Fruit fly (Drosophila melanogaster) whole organism, embryonic: ENCODE measurements around the gene CG14442.

ENCODE experiments used
- BtbVII ChIP-seq: fragments of 200-800 bp; sonication (Bioruptor generic); optimal IDR thresholded peaks from 3 replicates; lab custom pipeline; 2017; ENCODE audit warnings: missing biosample characterization, mild to moderate bottlenecking, missing genetic modification characterization
- C15 ChIP-seq: fragments of 200-800 bp; sonication (Bioruptor generic); IDR thresholded peaks from 3 replicates; pipeline ENCODE4 v1.3.6; 2022; ENCODE audit warnings: missing biosample characterization, missing genetic modification characterization
- CG11085 ChIP-seq: fragments of 200-800 bp; sonication (Bioruptor generic); IDR thresholded peaks from 2 replicates; pipeline ENCODE4 v1.3.6; 2022; ENCODE audit warnings: missing biosample characterization, missing genetic modification characterization
- CG11560 ChIP-seq: fragments of 200-800 bp; sonication (Bioruptor generic); IDR thresholded peaks from 3 replicates; pipeline ENCODE4 v1.3.6; 2022; ENCODE audit warnings: missing biosample characterization, missing genetic modification characterization
- CG11723 ChIP-seq: fragments of 200-800 bp; sonication (Bioruptor generic); optimal IDR thresholded peaks from 2 replicates; lab custom pipeline; 2017; ENCODE audit warnings: missing biosample characterization, mild to moderate bottlenecking, missing genetic modification characterization
- CG12299 ChIP-seq: fragments of 200-800 bp; sonication (Bioruptor generic); optimal IDR thresholded peaks from 2 replicates; lab custom pipeline; 2018; ENCODE audit warnings: missing biosample characterization, mild to moderate bottlenecking, missing genetic modification characterization
- CG13775 ChIP-seq: fragments of 200-800 bp; sonication (Bioruptor generic); optimal IDR thresholded peaks from 3 replicates; lab custom pipeline; 2017; ENCODE audit warnings: missing biosample characterization, mild to moderate bottlenecking, missing genetic modification characterization
- CG14667 ChIP-seq: fragments of 200-800 bp; sonication (Bioruptor generic); IDR thresholded peaks from 2 replicates; pipeline ENCODE4 v1.3.6; 2022; ENCODE audit warnings: missing biosample characterization, missing genetic modification characterization
- CG15601 ChIP-seq: fragments of 200-800 bp; sonication (Bioruptor generic); optimal IDR thresholded peaks from 3 replicates; lab custom pipeline; 2019; ENCODE audit warnings: missing biosample characterization, mild to moderate bottlenecking, missing genetic modification characterization, moderate library complexity
- CG15696 ChIP-seq: fragments of 200-800 bp; sonication (Bioruptor generic); optimal IDR thresholded peaks from 2 replicates; lab custom pipeline; 2019; ENCODE audit warnings: missing biosample characterization, mild to moderate bottlenecking, missing genetic modification characterization, moderate library complexity
- CG3407 ChIP-seq: fragments of 200-800 bp; sonication (Bioruptor generic); optimal IDR thresholded peaks from 2 replicates; lab custom pipeline; 2018; ENCODE audit warnings: missing biosample characterization, mild to moderate bottlenecking, missing genetic modification characterization
- CG3995 ChIP-seq: fragments of 200-800 bp; sonication (Bioruptor generic); optimal IDR thresholded peaks from 3 replicates; lab custom pipeline; 2016; ENCODE audit warnings: missing biosample characterization, missing genetic modification characterization
- CG5245 ChIP-seq: fragments of 200-800 bp; sonication (Bioruptor generic); optimal IDR thresholded peaks from 3 replicates; lab custom pipeline; 2016; ENCODE audit warnings: missing biosample characterization, missing genetic modification characterization
- CG6254 ChIP-seq: fragments of 200-800 bp; sonication (Bioruptor generic); optimal IDR thresholded peaks from 3 replicates; lab custom pipeline; 2017; ENCODE audit warnings: mild to moderate bottlenecking, missing biosample characterization, missing genetic modification reagents, missing genetic modification characterization
- CG7357 ChIP-seq: fragments of 200-800 bp; sonication (Bioruptor generic); IDR thresholded peaks from 3 replicates; pipeline ENCODE4 v1.3.6; 2022; ENCODE audit warnings: missing biosample characterization, missing genetic modification characterization
- CG8281 ChIP-seq: fragments of 200-800 bp; sonication (Bioruptor generic); optimal IDR thresholded peaks from 2 replicates; lab custom pipeline; 2018; ENCODE audit warnings: missing biosample characterization, mild to moderate bottlenecking, missing genetic modification characterization, moderate library complexity
- CG8924 ChIP-seq: fragments of 200-800 bp; optimal IDR thresholded peaks from 3 replicates; lab custom pipeline; 2019; ENCODE audit warnings: missing biosample characterization, mild to moderate bottlenecking, missing genetic modification characterization, moderate library complexity
- Dbx ChIP-seq: fragments of 200-800 bp; sonication (Bioruptor generic); IDR thresholded peaks from 3 replicates; pipeline ENCODE4 v1.3.6; 2022; ENCODE audit warnings: missing biosample characterization, missing genetic modification characterization
- Dfd ChIP-seq, 2 experiments: fragments of >200 bp; optimal IDR thresholded peaks; 2 replicates each; lab custom pipeline; 2017; ENCODE audit warnings: missing biosample characterization in 2 of 2, missing genetic modification characterization in 2 of 2
- Dip3 ChIP-seq: fragments of 200-800 bp; sonication (Bioruptor generic); optimal IDR thresholded peaks from 3 replicates; lab custom pipeline; 2016; ENCODE audit warnings: missing biosample characterization, missing genetic modification characterization
- Dref ChIP-seq: fragments of 200-800 bp; sonication (Bioruptor generic); IDR thresholded peaks from 2 replicates; pipeline ENCODE4 v1.3.6; 2022; ENCODE audit warnings: missing biosample characterization, missing genetic modification characterization
- E2f2 ChIP-seq: fragments of 200-800 bp; sonication (Bioruptor generic); IDR thresholded peaks from 2 replicates; pipeline ENCODE4 v1.3.6; 2022; ENCODE audit warnings: missing biosample characterization, missing genetic modification characterization
- Hand ChIP-seq: fragments of 200-800 bp; sonication (Bioruptor generic); optimal IDR thresholded peaks from 2 replicates; lab custom pipeline; 2017; ENCODE audit warnings: mild to moderate bottlenecking, missing biosample characterization, missing genetic modification reagents, missing genetic modification characterization
- HmgD ChIP-seq: fragments of 200-800 bp; sonication (Bioruptor generic); optimal IDR thresholded peaks from 3 replicates; lab custom pipeline; 2016; ENCODE audit warnings: missing biosample characterization, missing genetic modification characterization
- Hr39 ChIP-seq: fragments of >200 bp; optimal IDR thresholded peaks from 2 replicates; lab custom pipeline; 2017
- Hr51 ChIP-seq, 2 experiments: fragments of 200-800 bp; sonication (Bioruptor generic); optimal IDR thresholded peaks; 2 replicates in 1 of 2; 3 replicates in 1 of 2; lab custom pipeline; 2016 to 2018; ENCODE audit warnings: missing biosample characterization in 2 of 2, missing genetic modification characterization in 2 of 2, mild to moderate bottlenecking in 1 of 2, moderate library complexity in 1 of 2
- Max ChIP-seq: fragments of 200-800 bp; sonication (Bioruptor generic); optimal IDR thresholded peaks from 2 replicates; lab custom pipeline; 2016; ENCODE audit warnings: missing biosample characterization, mild to moderate bottlenecking, missing genetic modification characterization
- NK7.1 ChIP-seq: fragments of 200-800 bp; sonication (Bioruptor generic); optimal IDR thresholded peaks from 3 replicates; lab custom pipeline; 2016; ENCODE audit warnings: missing biosample characterization, missing genetic modification characterization
- al ChIP-seq: fragments of 200-800 bp; sonication (Bioruptor generic); IDR thresholded peaks from 2 replicates; pipeline ENCODE4 v1.3.6; 2022; ENCODE audit warnings: missing biosample characterization, missing genetic modification characterization
- ase ChIP-seq: fragments of 200-800 bp; sonication (Bioruptor generic); IDR thresholded peaks from 3 replicates; pipeline ENCODE4 v1.3.6; 2022; ENCODE audit warnings: missing biosample characterization, missing genetic modification characterization
- bigmax ChIP-seq: fragments of 200-800 bp; sonication (Bioruptor generic); optimal IDR thresholded peaks from 2 replicates; lab custom pipeline; 2018; ENCODE audit warnings: missing biosample characterization, mild to moderate bottlenecking, missing genetic modification characterization
- crol ChIP-seq: fragments of 200-800 bp; sonication (Bioruptor generic); IDR thresholded peaks from 2 replicates; pipeline ENCODE4 v1.3.6; 2022; ENCODE audit warnings: missing biosample characterization, missing genetic modification characterization
- dimm ChIP-seq: fragments of 200-800 bp; sonication (Bioruptor generic); IDR thresholded peaks from 2 replicates; pipeline ENCODE4 v1.3.6; 2022; ENCODE audit warnings: missing biosample characterization, missing genetic modification characterization
- dpn ChIP-seq, 2 experiments: fragments of 200-800 bp; sonication (Bioruptor generic); optimal IDR thresholded peaks; 3 replicates each; lab custom pipeline; 2016; ENCODE audit warnings: missing biosample characterization in 2 of 2, missing genetic modification characterization in 2 of 2
- en ChIP-seq: fragments of 200-800 bp; sonication (Bioruptor generic); optimal IDR thresholded peaks from 2 replicates; lab custom pipeline; 2016; ENCODE audit warnings: missing biosample characterization, missing genetic modification characterization
- fd64A ChIP-seq: fragments of 200-800 bp; sonication (Bioruptor generic); optimal IDR thresholded peaks from 3 replicates; lab custom pipeline; 2018; ENCODE audit warnings: missing biosample characterization, mild to moderate bottlenecking, missing genetic modification characterization
- fu2 ChIP-seq: fragments of 200-800 bp; sonication (Bioruptor generic); optimal IDR thresholded peaks from 2 replicates; lab custom pipeline; 2016; ENCODE audit warnings: missing biosample characterization, missing genetic modification characterization
- gsb ChIP-seq: fragments of 200-800 bp; sonication (Bioruptor generic); IDR thresholded peaks from 2 replicates; pipeline ENCODE4 v1.3.6; 2022; ENCODE audit warnings: missing biosample characterization, missing genetic modification characterization
- kni ChIP-seq: fragments of 200-800 bp; sonication (Bioruptor generic); optimal IDR thresholded peaks from 3 replicates; lab custom pipeline; 2017; ENCODE audit warnings: mild to moderate bottlenecking, missing biosample characterization, missing genetic modification reagents, missing genetic modification characterization
- lab ChIP-seq: fragments of 200-800 bp; sonication (Bioruptor generic); optimal IDR thresholded peaks from 3 replicates; lab custom pipeline; 2017; ENCODE audit warnings: missing biosample characterization, missing genetic modification characterization, mild to moderate bottlenecking, moderate library complexity, missing genetic modification reagents
- luna ChIP-seq: fragments of 200-800 bp; sonication (Bioruptor generic); optimal IDR thresholded peaks from 2 replicates; lab custom pipeline; 2016; ENCODE audit warnings: missing biosample characterization, missing genetic modification characterization
- nerfin-2 ChIP-seq: fragments of 200-800 bp; sonication (Bioruptor generic); IDR thresholded peaks from 2 replicates; pipeline ENCODE4 v1.3.6; 2022; ENCODE audit warnings: missing biosample characterization, missing genetic modification characterization; ENCODE audit not compliant: partially characterized antibody
- phol ChIP-seq: fragments of 200-800 bp; sonication (Bioruptor generic); optimal IDR thresholded peaks from 3 replicates; lab custom pipeline; 2018; ENCODE audit warnings: missing biosample characterization, mild to moderate bottlenecking, missing genetic modification characterization, moderate library complexity
- pum ChIP-seq: fragments of 200-800 bp; sonication (Bioruptor generic); optimal IDR thresholded peaks from 2 replicates; lab custom pipeline; 2016; ENCODE audit warnings: missing biosample characterization, missing genetic modification characterization
- so ChIP-seq: fragments of 200-800 bp; sonication (Bioruptor generic); IDR thresholded peaks from 3 replicates; pipeline ENCODE4 v1.3.6; 2022; ENCODE audit warnings: missing biosample characterization, missing genetic modification characterization
- ssp ChIP-seq: fragments of 200-800 bp; sonication (Bioruptor generic); IDR thresholded peaks from 2 replicates; pipeline ENCODE4 v1.3.6; 2022; ENCODE audit warnings: missing biosample characterization, missing genetic modification characterization
- stc ChIP-seq: fragments of 200-800 bp; sonication (Bioruptor generic); IDR thresholded peaks from 2 replicates; pipeline ENCODE4 v1.3.6; 2022; ENCODE audit warnings: missing biosample characterization, missing genetic modification characterization
- sug ChIP-seq: fragments of 200-800 bp; optimal IDR thresholded peaks from 2 replicates; lab custom pipeline; 2019; ENCODE audit warnings: missing biosample characterization, mild to moderate bottlenecking, missing genetic modification characterization, moderate library complexity
- unpg ChIP-seq: fragments of 200-800 bp; sonication (Bioruptor generic); optimal IDR thresholded peaks from 3 replicates; lab custom pipeline; 2018; ENCODE audit warnings: missing biosample characterization, mild to moderate bottlenecking, missing genetic modification characterization, moderate library complexity
- zfh2 ChIP-seq: fragments of 200-800 bp; sonication (Bioruptor generic); optimal IDR thresholded peaks from 2 replicates; lab custom pipeline; 2016; ENCODE audit warnings: missing biosample characterization, missing genetic modification characterization

Gene CG14442

dm6 chrX:6678635-6679501 is 15.9 kb downstream of the CG14442 start, which contains the start of gene ND-ASHI (continued):
- peak; percentile 94 for TF ChIP-seq so
- TF ChIP-seq pum (GFP tag; lab: Kevin White, UChicago) = peak; percentile 80
- peak; percentile 90 for TF ChIP-seq CG14667 (GFP tag; lab: Robert Waterston, UW)
- peak; percentile 96 for TF ChIP-seq Hand
- TF ChIP-seq phol (tag; lab: Kevin White, UChicago) = peak; percentile 87
- TF ChIP-seq Dref (GFP tag; lab: Robert Waterston, UW) = peak; percentile 45
- peak; percentile 94 for TF ChIP-seq unpg (GFP tag; lab: Kevin White, UChicago)
- peak; percentile 68 for TF ChIP-seq CG3995 (GFP tag; lab: Kevin White, UChicago)
- TF ChIP-seq Dfd (GFP tag; optimal IDR thresholded peaks at IDR 0.05; lab: Kevin White, UChicago) = no peak
- peak; percentile 94 for TF ChIP-seq Dip3
- TF ChIP-seq gsb (GFP tag; lab: Robert Waterston, UW) = peak; percentile 91
- TF ChIP-seq CG3407 (GFP tag; lab: Kevin White, UChicago) = peak; percentile 84
- peak; percentile 86 for TF ChIP-seq CG7357
- TF ChIP-seq ase (GFP tag; lab: Robert Waterston, UW) = peak; percentile 91
- TF ChIP-seq ssp (GFP tag; lab: Robert Waterston, UW) = peak; percentile 81
- peak; percentile 96 for TF ChIP-seq BtbVII
- TF ChIP-seq dimm = peak; percentile 88
- TF ChIP-seq CG12299 (tag; lab: Kevin White, UChicago) = peak; percentile 91
- TF ChIP-seq Max (GFP tag; lab: Kevin White, UChicago) = peak; percentile 94
- TF ChIP-seq sug = peak; percentile 90
- no peak for TF ChIP-seq CG8281 (tag; lab: Kevin White, UChicago)
- TF ChIP-seq stc (GFP tag; lab: Robert Waterston, UW) = peak; percentile 93
- no peak for TF ChIP-seq Hr39 (lab: Kevin White, UChicago)
- TF ChIP-seq lab (GFP tag; lab: Kevin White, UChicago) = peak; percentile 98
- TF ChIP-seq nerfin-2 = no peak
- peak; percentile 83 for TF ChIP-seq CG15601 (tag; lab: Kevin White, UChicago)
- peak; percentile 81 for TF ChIP-seq fd64A (GFP tag; lab: Kevin White, UChicago)
- peak; percentile 93 for TF ChIP-seq CG13775 (GFP tag; lab: Kevin White, UChicago)
- TF ChIP-seq al (GFP tag; lab: Robert Waterston, UW) = peak; percentile 95
- TF ChIP-seq crol (GFP tag; lab: Robert Waterston, UW) = 0 out of 2 replicates have a peak, but pooled peaks have one; percentile 28
- TF ChIP-seq CG15696 (tag; lab: Kevin White, UChicago) = peak; percentile 75
- TF ChIP-seq kni (GFP tag; lab: Kevin White, UChicago) = peak; percentile 34
- TF ChIP-seq Dbx = peak; percentile 98
- TF ChIP-seq CG5245 = peak; percentile 94
- TF ChIP-seq E2f2 = peak; percentile 76
- peak; percentile 78 for TF ChIP-seq NK7.1 (GFP tag; lab: Kevin White, UChicago)
- peak; percentile 83 for TF ChIP-seq luna (GFP tag; lab: Kevin White, UChicago)
- TF ChIP-seq zfh2 (GFP tag; lab: Kevin White, UChicago) = peak; percentile 94
- peak; percentile 90 for TF ChIP-seq CG11723 (GFP tag; lab: Kevin White, UChicago)
- peak; percentile 55 for TF ChIP-seq HmgD
- peak; percentile 94 for TF ChIP-seq CG11085 (GFP tag; lab: Robert Waterston, UW)
- TF ChIP-seq bigmax (GFP tag; lab: Kevin White, UChicago) = peak; percentile 57
- TF ChIP-seq CG8924 (tag; lab: Kevin White, UChicago) = peak; percentile 93
- peak; percentile 86 for TF ChIP-seq fu2 (GFP tag; lab: Kevin White, UChicago)
- peak; percentile 94 for TF ChIP-seq C15 (GFP tag; lab: Robert Waterston, UW)
- TF ChIP-seq CG11560 = peak; percentile 89
- TF ChIP-seq Hr51 (GFP tag; optimal IDR thresholded peaks at IDR 0.05; lab: Kevin White, UChicago) = peak; percentile 88 to 90
- peak; percentile 95 for TF ChIP-seq dpn (GFP tag; optimal IDR thresholded peaks at IDR 0.05; lab: Kevin White, UChicago)
- peak; percentile 74 for TF ChIP-seq en (GFP tag; lab: Kevin White, UChicago)
- TF ChIP-seq CG6254 (GFP tag; lab: Kevin White, UChicago) = peak; percentile 90
